Worm (Caenorhabditis elegans) whole organism, L3 larva: ENCODE data around the gene mksr-2.

ENCODE experiments used
- R02D3.7 ChIP-seq: fragments of 150-350 bp; optimal IDR thresholded peaks from 2 replicates; lab custom pipeline; 2014; ENCODE audit warnings: missing biosample characterization, missing genetic modification characterization
- ZK546.5 ChIP-seq: sonication (generic microtip); optimal IDR thresholded peaks from 2 replicates; lab custom pipeline; 2017; ENCODE audit warnings: missing biosample characterization, missing genetic modification characterization
- ceh-82 ChIP-seq: fragments of 150-350 bp; optimal IDR thresholded peaks from 2 replicates; lab custom pipeline; 2014; ENCODE audit warnings: missing biosample characterization, missing genetic modification characterization
- elt-2 ChIP-seq: sonication (generic microtip); optimal IDR thresholded peaks from 2 replicates; lab custom pipeline; 2016; ENCODE audit warnings: missing genetic modification reagents, mild to moderate bottlenecking, missing genetic modification characterization, missing compliant biosample characterization
- mdl-1 ChIP-seq: fragments of 150-350 bp; optimal IDR thresholded peaks from 2 replicates; lab custom pipeline; 2014; ENCODE audit warnings: missing biosample characterization, missing genetic modification characterization
- nfya-1 ChIP-seq: sonication (generic microtip); optimal IDR thresholded peaks from 2 replicates; lab custom pipeline; 2017; ENCODE audit warnings: missing genetic modification characterization, mild to moderate bottlenecking, missing compliant biosample characterization, antibody characterized with exemption, moderate library complexity; ENCODE audit not compliant: insufficient read depth
- nhr-25 ChIP-seq: sonication (generic microtip); optimal IDR thresholded peaks from 2 replicates; lab custom pipeline; 2017; ENCODE audit warnings: missing biosample characterization, missing genetic modification characterization
- unc-39 ChIP-seq: sonication (generic microtip); optimal IDR thresholded peaks from 4 replicates; lab custom pipeline; 2017; ENCODE audit warnings: missing biosample characterization, missing genetic modification characterization

DNA sequence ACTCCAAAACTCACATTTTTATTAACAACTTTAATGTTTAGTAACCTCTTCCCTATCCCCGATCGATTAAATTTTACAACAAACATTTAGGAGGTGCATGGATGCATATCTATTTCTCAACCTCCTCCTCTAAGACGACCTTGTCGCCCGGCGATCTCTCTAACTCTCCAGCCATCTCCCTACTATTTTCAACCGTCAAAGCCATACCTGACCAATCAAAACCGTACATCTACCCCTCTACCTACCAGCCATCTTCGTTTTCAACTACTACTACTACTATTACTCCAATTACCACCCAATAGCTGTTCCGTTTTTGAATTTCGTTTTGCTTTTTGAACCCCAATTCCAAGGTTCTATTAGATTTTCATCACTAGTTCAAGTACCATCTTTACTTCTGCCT lies 15.2 kb upstream of the mksr-2 start:
- TF ChIP-seq mdl-1 (tag; lab: Kevin White, UChicago) (no peak), nhr-25 (peak; percentile 54), nfya-1 (tag; lab: Kevin White, UChicago) (peak; percentile 38), ZK546.5 (tag; lab: Kevin White, UChicago) (no peak), R02D3.7 (no peak), elt-2 (no peak), unc-39 (tag; lab: Kevin White, UChicago) (no peak), ceh-82 (no peak)
